Worm (Caenorhabditis elegans) whole organism, early embryonic: Measurements from ENCODE around the gene dsl-1.

Experiments
- B0310.2 ChIP-seq: sonication (generic microtip); optimal IDR thresholded peaks from 2 replicates; lab custom pipeline; 2016; ENCODE audit warnings: mild to moderate bottlenecking, missing genetic modification characterization, missing compliant biosample characterization
- F13C5.2 ChIP-seq: sonication (generic microtip); optimal IDR thresholded peaks from 2 replicates; lab custom pipeline; 2017; ENCODE audit warnings: mild to moderate bottlenecking, missing genetic modification characterization, inconsistent platforms, missing compliant biosample characterization
- ama-1 ChIP-seq: fragments of 150-350 bp; optimal IDR thresholded peaks from 2 replicates; lab custom pipeline; 2014
- flt-1 ChIP-seq: fragments of 200-800 bp; sonication (Bioruptor generic); IDR thresholded peaks from 2 replicates; pipeline ENCODE4 v1.3.6; 2022; ENCODE audit warnings: missing genetic modification characterization, missing compliant biosample characterization
- hmg-4 ChIP-seq: fragments of 200-800 bp; sonication (Bioruptor generic); optimal IDR thresholded peaks from 2 replicates; lab custom pipeline; 2018; ENCODE audit warnings: mild to moderate bottlenecking, missing genetic modification characterization, missing compliant biosample characterization
- hnd-1 ChIP-seq: sonication (generic microtip); optimal IDR thresholded peaks from 2 replicates; lab custom pipeline; 2016; ENCODE audit warnings: missing genetic modification characterization, missing compliant biosample characterization
- pes-1 ChIP-seq: fragments of 200-800 bp; sonication (Bioruptor generic); IDR thresholded peaks from 2 replicates; pipeline ENCODE4 v1.3.6; 2022; ENCODE audit warnings: missing genetic modification reagents, missing genetic modification characterization, missing compliant biosample characterization
- scrt-1 ChIP-seq: fragments of 200-800 bp; sonication (Bioruptor generic); IDR thresholded peaks from 2 replicates; pipeline ENCODE4 v1.3.6; 2022; ENCODE audit warnings: missing genetic modification characterization, missing compliant biosample characterization
- sea-1 ChIP-seq: fragments of 200-800 bp; sonication (Bioruptor generic); conservative IDR thresholded peaks from 2 replicates; pipeline ENCODE4 v1.3.6; 2022; ENCODE audit warnings: missing genetic modification characterization, missing compliant biosample characterization
- tbx-11 ChIP-seq: fragments of 200-800 bp; sonication (Bioruptor generic); IDR thresholded peaks from 2 replicates; pipeline ENCODE4 v1.3.6; 2022; ENCODE audit warnings: missing genetic modification characterization, missing compliant biosample characterization
- tbx-37 ChIP-seq: fragments of 200-800 bp; sonication (Bioruptor generic); conservative IDR thresholded peaks from 2 replicates; pipeline ENCODE4 v1.3.6; 2022; ENCODE audit warnings: missing genetic modification reagents, missing genetic modification characterization, missing compliant biosample characterization
- tra-4 ChIP-seq: sonication (generic microtip); optimal IDR thresholded peaks from 2 replicates; lab custom pipeline; 2017; ENCODE audit warnings: missing genetic modification characterization, missing compliant biosample characterization

ce11 chrIV:1246762-1247436 lies 39.0 kb upstream of the dsl-1 start, which contains the start of the genes clec-165 and F38A1.11:
- no peak for TF ChIP-seq scrt-1 (GFP tag; lab: Robert Waterston, UW)
- no peak for TF ChIP-seq tbx-11 (GFP tag; lab: Robert Waterston, UW)
- TF ChIP-seq hmg-4 (GFP tag; lab: Kevin White, UChicago), result no peak
- TF ChIP-seq ama-1, result no peak
- TF ChIP-seq B0310.2 (tag; lab: Kevin White, UChicago), result no peak
- TF ChIP-seq tra-4 (tag; lab: Kevin White, UChicago), result no peak
- TF ChIP-seq F13C5.2 (tag; lab: Kevin White, UChicago), result no peak
- no peak for TF ChIP-seq hnd-1
- TF ChIP-seq tbx-37 (GFP tag; lab: Robert Waterston, UW), result no peak
- TF ChIP-seq pes-1, result no peak
- TF ChIP-seq flt-1 (GFP tag; lab: Robert Waterston, UW), result no peak
- TF ChIP-seq sea-1, result no peak
